Fruit fly (Drosophila melanogaster) whole organism, embryonic: ENCODE results near the gene SMC6.

ENCODE experiments used
- CG3163 ChIP-seq: fragments of 200-800 bp; sonication (Bioruptor generic); optimal IDR thresholded peaks from 3 replicates; lab custom pipeline; 2016; ENCODE audit warnings: missing biosample characterization, missing genetic modification characterization
- CG3407 ChIP-seq: fragments of 200-800 bp; sonication (Bioruptor generic); optimal IDR thresholded peaks from 2 replicates; lab custom pipeline; 2018; ENCODE audit warnings: missing biosample characterization, mild to moderate bottlenecking, missing genetic modification characterization
- CG6683 ChIP-seq: fragments of 200-800 bp; sonication (Bioruptor generic); optimal IDR thresholded peaks from 2 replicates; lab custom pipeline; 2017; ENCODE audit warnings: missing biosample characterization, mild to moderate bottlenecking, missing genetic modification characterization, missing genetic modification reagents
- Lhr ChIP-seq: fragments of 200-800 bp; sonication (Bioruptor generic); optimal IDR thresholded peaks from 3 replicates; lab custom pipeline; 2017; ENCODE audit warnings: mild to moderate bottlenecking, missing biosample characterization, missing genetic modification reagents, missing genetic modification characterization
- Myb ChIP-seq: fragments of 200-800 bp; sonication (Bioruptor generic); optimal IDR thresholded peaks from 2 replicates; lab custom pipeline; 2016; ENCODE audit warnings: missing biosample characterization, missing genetic modification characterization
- Sin3A ChIP-seq: fragments of >200 bp; optimal IDR thresholded peaks from 2 replicates; lab custom pipeline; 2018
- mld ChIP-seq: fragments of 200-800 bp; sonication (Bioruptor generic); IDR thresholded peaks from 3 replicates; pipeline ENCODE4 v1.3.6; 2022; ENCODE audit warnings: missing biosample characterization, missing genetic modification characterization; ENCODE audit not compliant: partially characterized antibody
- ro ChIP-seq: fragments of 200-800 bp; sonication (Bioruptor generic); IDR thresholded peaks from 2 replicates; pipeline ENCODE4 v1.3.6; 2022; ENCODE audit warnings: missing biosample characterization, missing genetic modification characterization
- slou ChIP-seq: fragments of 200-800 bp; sonication (Bioruptor generic); optimal IDR thresholded peaks from 3 replicates; lab custom pipeline; 2016; ENCODE audit warnings: missing biosample characterization, missing genetic modification characterization

DNA sequence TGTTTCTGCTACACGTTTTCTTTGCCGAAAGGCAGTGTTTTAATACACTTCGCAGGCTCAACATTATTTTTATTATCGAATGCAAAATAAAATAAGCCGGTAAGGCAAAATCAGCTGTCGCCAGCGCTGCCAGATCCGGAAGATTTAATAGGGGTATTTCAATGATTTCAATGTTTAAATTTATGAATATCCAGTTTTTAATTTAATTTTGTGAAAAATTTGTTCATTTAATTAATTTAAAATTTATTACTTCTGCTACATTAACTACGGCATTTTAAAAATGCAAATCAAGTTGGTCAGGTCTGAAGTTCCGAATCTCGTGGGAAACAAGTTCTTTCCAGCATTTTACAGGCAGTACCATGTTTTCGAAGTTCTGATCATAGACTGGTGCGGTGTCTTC, 44.4 kb downstream of the SMC6 start, which contains the start of gene Slimp:
- no peak for TF ChIP-seq Myb (GFP tag; lab: Kevin White, UChicago)
- no peak for TF ChIP-seq CG3407
- no peak for TF ChIP-seq CG6683 (GFP tag; lab: Kevin White, UChicago)
- no peak for TF ChIP-seq slou
- no peak for TF ChIP-seq Lhr (GFP tag; lab: Kevin White, UChicago)
- no peak for TF ChIP-seq mld (GFP tag; lab: Robert Waterston, UW)
- TF ChIP-seq CG3163: no peak
- TF ChIP-seq ro (GFP tag; lab: Robert Waterston, UW): no peak
- peak; percentile 28 for TF ChIP-seq Sin3A (lab: Kevin White, UChicago)
